Worm (Caenorhabditis elegans): ENCODE measurements around the gene mrpl-11.

mrpl-11 gene

DNA sequence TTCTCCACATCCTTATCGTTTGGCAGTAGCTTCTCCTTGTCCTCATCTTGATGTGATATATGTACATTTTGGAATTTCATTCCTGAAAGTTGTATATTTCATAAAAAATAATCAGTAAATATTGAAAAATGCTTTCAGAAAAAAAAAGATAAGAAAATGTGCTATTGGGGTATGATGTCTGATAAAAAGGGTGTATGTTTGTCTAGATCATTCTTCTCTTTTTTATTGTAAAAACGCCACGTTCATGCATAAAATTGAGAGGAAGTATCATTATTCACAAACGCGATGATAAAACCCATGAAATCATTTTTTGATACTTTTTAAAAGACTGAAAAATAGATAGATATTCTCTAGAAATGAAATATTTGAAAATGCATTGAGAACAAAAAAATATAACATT is 31.2 kb downstream of the mrpl-11 start:
- TF ChIP-seq lin-13 (GFP tag; optimal IDR thresholded peaks at IDR 0.05) = no peak
- TF ChIP-seq F13H6.1 (tag; optimal IDR thresholded peaks at IDR 0.05) = peak; percentile 41
- peak; percentile 40 for TF ChIP-seq sma-3 (GFP tag; optimal IDR thresholded peaks at IDR 0.05)
- peak; percentile 69 for TF ChIP-seq crh-2 (tag; optimal IDR thresholded peaks at IDR 0.05)
- TF ChIP-seq unc-62 (GFP tag; optimal IDR thresholded peaks at IDR 0.05) = no peak
- peak; percentile 22 for TF ChIP-seq sma-9 (GFP tag; optimal IDR thresholded peaks at IDR 0.05)
- no peak for TF ChIP-seq sma-9 (tag; optimal IDR thresholded peaks at IDR 0.05)
- TF ChIP-seq fos-1 (tag; optimal IDR thresholded peaks at IDR 0.05) = peak; percentile 92
- TF ChIP-seq nhr-77 (tag; optimal IDR thresholded peaks at IDR 0.05) = no peak
- no peak for TF ChIP-seq dmd-4 (tag; optimal IDR thresholded peaks at IDR 0.05)
- no peak for TF ChIP-seq mab-5 (tag; optimal IDR thresholded peaks at IDR 0.05)
- peak; percentile 22 for TF ChIP-seq skn-1 (tag; optimal IDR thresholded peaks at IDR 0.05)
- no peak for TF ChIP-seq elt-3 (tag; optimal IDR thresholded peaks at IDR 0.05)
- no peak for TF ChIP-seq aly-2 (tag; optimal IDR thresholded peaks at IDR 0.05)
- no peak for TF ChIP-seq ztf-11 (tag; optimal IDR thresholded peaks at IDR 0.05)
- TF ChIP-seq ztf-4 (tag; optimal IDR thresholded peaks at IDR 0.05) = no peak

DNA sequence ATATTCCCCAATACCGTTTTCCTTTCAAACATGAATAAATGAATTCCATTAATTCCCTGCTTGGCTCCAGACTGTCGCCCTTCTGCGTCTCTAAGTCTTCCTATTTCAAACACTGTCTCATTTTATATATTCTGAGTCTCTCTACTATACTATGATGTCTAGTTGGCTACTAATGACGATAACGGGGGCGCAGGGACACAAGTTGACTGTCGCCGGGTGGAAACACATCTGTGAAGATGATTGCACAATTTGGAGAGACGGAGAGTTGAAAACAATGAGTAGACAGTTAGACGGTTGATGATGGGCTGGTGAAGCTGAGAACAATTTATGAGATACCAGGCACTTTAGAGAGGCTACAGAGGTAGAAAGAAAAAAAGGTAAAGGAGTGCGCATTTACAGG is 32.0 kb downstream of the mrpl-11 start, which contains the start of gene sma-2:
Gene sma-2, plus strand, starts transcription at position 194 of the 400 bp plus-strand sequence.
- TF ChIP-seq mdl-1 (tag; optimal IDR thresholded peaks at IDR 0.05) = peak in 1 of 2 experiments; percentile 16
- TF ChIP-seq snpc-4 (tag; optimal IDR thresholded peaks at IDR 0.05) = no peak
- peak; percentile 74 for TF ChIP-seq nhr-25 (tag; optimal IDR thresholded peaks at IDR 0.05)
- no peak for TF ChIP-seq ama-1 (optimal IDR thresholded peaks at IDR 0.05)
- TF ChIP-seq nhr-6 (tag; optimal IDR thresholded peaks at IDR 0.05) = no peak
- TF ChIP-seq lin-39 (tag; optimal IDR thresholded peaks at IDR 0.05) = no peak
- no peak for TF ChIP-seq elt-3 (tag; optimal IDR thresholded peaks at IDR 0.05)
- TF ChIP-seq gmeb-1 (tag; optimal IDR thresholded peaks at IDR 0.05) = peak; percentile 72
- peak; percentile 98 for TF ChIP-seq fos-1 (tag; optimal IDR thresholded peaks at IDR 0.05)
- TF ChIP-seq nhr-10 (tag; optimal IDR thresholded peaks at IDR 0.05) = no peak
- no peak for TF ChIP-seq lin-13 (GFP tag; optimal IDR thresholded peaks at IDR 0.05)
- TF ChIP-seq nhr-21 (tag; optimal IDR thresholded peaks at IDR 0.05) = peak; percentile 52
- TF ChIP-seq sem-4 (tag; optimal IDR thresholded peaks at IDR 0.05) = no peak
- TF ChIP-seq dmd-4 (tag; optimal IDR thresholded peaks at IDR 0.05) = no peak
- no peak for TF ChIP-seq R02D3.7 (tag; optimal IDR thresholded peaks at IDR 0.05)
- peak; percentile 91 for TF ChIP-seq sma-9 (GFP tag; optimal IDR thresholded peaks at IDR 0.05)
- TF ChIP-seq sma-9 (tag; optimal IDR thresholded peaks at IDR 0.05) = no peak
- TF ChIP-seq F13H6.1 (tag; optimal IDR thresholded peaks at IDR 0.05) = peak; percentile 88
- peak; percentile 68 for TF ChIP-seq nhr-129 (tag; optimal IDR thresholded peaks at IDR 0.05)
- TF ChIP-seq egl-27 (tag; optimal IDR thresholded peaks at IDR 0.05) = peak; percentile 15
- TF ChIP-seq sma-3 (GFP tag; optimal IDR thresholded peaks at IDR 0.05) = peak; percentile 99
- peak in 1 of 2 experiments; percentile 45 for TF ChIP-seq lsy-2 (tag; optimal IDR thresholded peaks at IDR 0.05)
- TF ChIP-seq ztf-1 (GFP tag; conservative IDR thresholded peaks at IDR 0.05) = no peak
- peak; percentile 85 for TF ChIP-seq crh-2 (tag; optimal IDR thresholded peaks at IDR 0.05)
- no peak for TF ChIP-seq Y55F3AM.14 (GFP tag; optimal IDR thresholded peaks at IDR 0.05)
- peak; percentile 29 for TF ChIP-seq C34F6.9 (tag; optimal IDR thresholded peaks at IDR 0.05)
- TF ChIP-seq ztf-11 (tag; optimal IDR thresholded peaks at IDR 0.05) = no peak
- no peak for TF ChIP-seq nhr-237 (tag; optimal IDR thresholded peaks at IDR 0.05)
- TF ChIP-seq ceh-16 (tag; optimal IDR thresholded peaks at IDR 0.05) = no peak

DNA sequence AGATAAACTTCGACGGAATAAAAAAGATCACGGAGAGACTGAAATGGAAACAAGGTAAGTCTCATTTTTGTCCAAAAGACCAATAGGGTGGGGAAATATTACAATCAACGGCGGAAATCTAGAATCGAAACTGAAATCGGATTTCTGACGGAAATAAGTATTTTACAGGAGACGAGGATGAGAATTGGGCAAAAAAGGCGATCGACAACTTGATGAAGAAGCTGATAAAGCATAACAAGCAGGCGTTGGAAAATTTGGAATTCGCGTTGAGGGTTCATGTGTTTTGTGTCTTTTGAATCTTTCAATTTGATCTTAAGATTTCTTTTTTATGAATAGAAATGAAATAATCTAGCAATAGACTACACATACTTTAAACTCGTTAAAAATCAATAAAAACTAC is 33.2 kb downstream of the mrpl-11 start, which contains the start of gene ugtp-1:
Gene ugtp-1, minus strand, starts transcription at position 101 of the 400 bp plus-strand sequence.
- TF ChIP-seq mbf-1 (tag; optimal IDR thresholded peaks at IDR 0.05) = no peak
- TF ChIP-seq lin-13 (GFP tag; optimal IDR thresholded peaks at IDR 0.05) = no peak
- no peak for TF ChIP-seq ceh-82 (tag; optimal IDR thresholded peaks at IDR 0.05)
- no peak for TF ChIP-seq elt-3 (tag; optimal IDR thresholded peaks at IDR 0.05)

DNA sequence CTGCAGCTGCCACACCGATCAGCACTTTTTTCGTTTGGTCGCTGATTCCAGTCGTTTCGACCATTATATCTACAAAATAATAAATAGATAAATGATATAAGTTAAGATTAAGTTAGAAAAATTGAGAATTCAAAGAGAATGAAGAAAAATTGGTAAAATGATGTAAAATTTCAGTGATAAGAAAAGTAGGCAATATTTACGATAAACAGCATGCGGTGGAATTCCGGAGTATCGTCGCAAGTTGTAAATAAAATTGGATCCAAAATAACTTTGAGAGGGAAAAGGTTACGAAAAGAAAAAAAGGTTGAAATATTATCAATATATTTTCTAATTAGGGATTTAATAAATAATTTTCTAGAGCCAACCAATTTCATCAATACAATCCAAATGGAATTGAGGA is 37.2 kb downstream of the mrpl-11 start, which contains the start of gene tomm-70:
Gene tomm-70, minus strand, starts transcription at position 69 of the 400 bp plus-strand sequence.
- TF ChIP-seq R02D3.7 (tag; optimal IDR thresholded peaks at IDR 0.05) (peak; percentile 34), sma-9 (GFP tag; optimal IDR thresholded peaks at IDR 0.05) (no peak), sma-9 (tag; optimal IDR thresholded peaks at IDR 0.05) (no peak), nhr-237 (tag; optimal IDR thresholded peaks at IDR 0.05) (no peak), gmeb-1 (tag; optimal IDR thresholded peaks at IDR 0.05) (peak; percentile 9), ztf-11 (tag; optimal IDR thresholded peaks at IDR 0.05) (no peak), nhr-129 (tag; optimal IDR thresholded peaks at IDR 0.05) (peak; percentile 30), C34F6.9 (tag; optimal IDR thresholded peaks at IDR 0.05) (peak; percentile 36), ztf-1 (GFP tag; conservative IDR thresholded peaks at IDR 0.05) (no peak), dmd-4 (tag; optimal IDR thresholded peaks at IDR 0.05) (no peak), nhr-21 (tag; optimal IDR thresholded peaks at IDR 0.05) (no peak), unc-55 (GFP tag; optimal IDR thresholded peaks at IDR 0.05) (peak; percentile 31), lsy-2 (tag; optimal IDR thresholded peaks at IDR 0.05) (peak in 1 of 2 experiments; percentile 25), crh-2 (tag; optimal IDR thresholded peaks at IDR 0.05) (no peak), nhr-11 (tag; optimal IDR thresholded peaks at IDR 0.05) (no peak)

All from whole organism, L2 larva.